Worm (Caenorhabditis elegans): ENCODE results near the gene W08E12.2.
"Not testable (repeated sequence)": the region's sequence is repeated elsewhere in the genome, so short reads cannot be mapped to it uniquely, and the experiment has no call there.

- not testable (repeated sequence) for TF ChIP-seq nhr-80 (tag; optimal IDR thresholded peaks at IDR 0.05); tbx-9 (tag; optimal IDR thresholded peaks at IDR 0.05; ENCODE audit: borderline replicate concordance); nfya-1 (tag; optimal IDR thresholded peaks at IDR 0.05; ENCODE audit: borderline replicate concordance, insufficient read depth); unc-130 (GFP tag; optimal IDR thresholded peaks at IDR 0.05); rec-8 (tag; optimal IDR thresholded peaks at IDR 0.05)
These were observed 8.4 kb downstream of the W08E12.2 start for ce11 chrIV:3314099-3314498.

Measured in whole organism, young adult.